Fruit fly (Drosophila melanogaster) whole organism, prepupa: Measurements from ENCODE around the gene Fum2.

Source experiments
- CG10631 ChIP-seq: fragments of 200-800 bp; sonication (Bioruptor generic); optimal IDR thresholded peaks from 2 replicates; lab custom pipeline; 2016; ENCODE audit warnings: missing biosample characterization, missing genetic modification characterization
- CG11762 ChIP-seq: fragments of 200-800 bp; sonication (Bioruptor generic); optimal IDR thresholded peaks from 3 replicates; lab custom pipeline; 2016; ENCODE audit warnings: missing biosample characterization, missing genetic modification characterization; ENCODE audit not compliant: insufficient read depth
- CG11902 ChIP-seq: fragments of 200-800 bp; sonication (Bioruptor generic); optimal IDR thresholded peaks from 3 replicates; lab custom pipeline; 2016; ENCODE audit warnings: missing biosample characterization, missing genetic modification characterization
- CG15336 ChIP-seq: fragments of 200-800 bp; sonication (Bioruptor generic); IDR thresholded peaks from 2 replicates; pipeline ENCODE4 v1.3.6; 2022; ENCODE audit warnings: missing biosample characterization, missing genetic modification characterization
- CG1621 ChIP-seq: fragments of 200-800 bp; sonication (Bioruptor generic); optimal IDR thresholded peaks from 3 replicates; lab custom pipeline; 2018; ENCODE audit warnings: missing biosample characterization, mild to moderate bottlenecking, missing genetic modification characterization
- CG4318 ChIP-seq: fragments of 200-800 bp; sonication (Bioruptor generic); optimal IDR thresholded peaks from 3 replicates; lab custom pipeline; 2017; ENCODE audit warnings: missing biosample characterization, mild to moderate bottlenecking, missing genetic modification characterization
- CG6163 ChIP-seq: fragments of 200-800 bp; sonication (Bioruptor generic); IDR thresholded peaks from 3 replicates; pipeline ENCODE4 v1.3.6; 2022; ENCODE audit warnings: missing biosample characterization, missing genetic modification characterization
- CG6276 ChIP-seq: fragments of 200-800 bp; sonication (Bioruptor generic); optimal IDR thresholded peaks from 2 replicates; lab custom pipeline; 2017; ENCODE audit warnings: missing biosample characterization, mild to moderate bottlenecking, missing genetic modification characterization
- CG8319 ChIP-seq: fragments of 200-800 bp; sonication (Bioruptor generic); optimal IDR thresholded peaks from 3 replicates; lab custom pipeline; 2016; ENCODE audit warnings: missing biosample characterization, missing genetic modification characterization
- Eip78C ChIP-seq: fragments of 200-800 bp; sonication (Bioruptor generic); peaks from one replicate; lab custom pipeline; 2016; ENCODE audit warnings: missing biosample characterization, missing genetic modification characterization
- Eip93F ChIP-seq: fragments of 200-800 bp; sonication (Bioruptor generic); optimal IDR thresholded peaks from 2 replicates; lab custom pipeline; 2016; ENCODE audit warnings: missing biosample characterization, mild to moderate bottlenecking, missing genetic modification characterization
- Gug ChIP-seq: fragments of 200-800 bp; sonication (Bioruptor generic); IDR thresholded peaks from 2 replicates; pipeline ENCODE4 v1.3.6; 2022; ENCODE audit warnings: missing biosample characterization, missing genetic modification characterization
- Hr38 ChIP-seq: sonication (Bioruptor generic); optimal IDR thresholded peaks from 2 replicates; lab custom pipeline; 2016; ENCODE audit warnings: missing biosample characterization, missing genetic modification characterization
- Hr39 ChIP-seq: fragments of 200-800 bp; sonication (Bioruptor generic); optimal IDR thresholded peaks from 2 replicates; lab custom pipeline; 2016; ENCODE audit warnings: missing biosample characterization, missing genetic modification characterization
- Lpt ChIP-seq: fragments of 200-800 bp; sonication (Bioruptor generic); optimal IDR thresholded peaks from 3 replicates; lab custom pipeline; 2016; ENCODE audit warnings: missing biosample characterization, missing genetic modification characterization
- Met ChIP-seq: fragments of 200-800 bp; sonication (Bioruptor generic); optimal IDR thresholded peaks from 3 replicates; lab custom pipeline; 2016; ENCODE audit warnings: missing biosample characterization, missing genetic modification characterization
- OdsH ChIP-seq: fragments of 200-800 bp; sonication (Bioruptor generic); optimal IDR thresholded peaks from 3 replicates; lab custom pipeline; 2016; ENCODE audit warnings: missing biosample characterization, missing genetic modification characterization
- Smox ChIP-seq: fragments of 200-800 bp; sonication (Bioruptor generic); optimal IDR thresholded peaks from 3 replicates; lab custom pipeline; 2016; ENCODE audit warnings: missing biosample characterization, missing genetic modification characterization
- Sox14 ChIP-seq: fragments of 200-800 bp; sonication (Bioruptor generic); optimal IDR thresholded peaks from 3 replicates; lab custom pipeline; 2016; ENCODE audit warnings: missing biosample characterization, missing genetic modification characterization
- Sox15 ChIP-seq: fragments of 200-800 bp; sonication (Bioruptor generic); optimal IDR thresholded peaks from 3 replicates; lab custom pipeline; 2016; ENCODE audit warnings: missing biosample characterization, missing genetic modification characterization
- achi ChIP-seq: fragments of 200-800 bp; sonication (Bioruptor generic); optimal IDR thresholded peaks from 3 replicates; lab custom pipeline; 2016; ENCODE audit warnings: missing biosample characterization, missing genetic modification characterization
- acj6 ChIP-seq: fragments of 200-800 bp; sonication (Bioruptor generic); optimal IDR thresholded peaks from 3 replicates; lab custom pipeline; 2016; ENCODE audit warnings: missing biosample characterization, missing genetic modification characterization
- dac ChIP-seq: fragments of 200-800 bp; sonication (Bioruptor generic); optimal IDR thresholded peaks from 2 replicates; lab custom pipeline; 2017; ENCODE audit warnings: missing biosample characterization, mild to moderate bottlenecking, missing genetic modification characterization
- dsx ChIP-seq: fragments of 200-800 bp; optimal IDR thresholded peaks from 3 replicates; lab custom pipeline; 2019; ENCODE audit warnings: missing biosample characterization, mild to moderate bottlenecking, missing genetic modification characterization, moderate library complexity; ENCODE audit not compliant: poor library complexity, severe bottlenecking
- esn ChIP-seq: fragments of 200-800 bp; sonication (Bioruptor generic); optimal IDR thresholded peaks from 2 replicates; lab custom pipeline; 2016; ENCODE audit warnings: missing biosample characterization, mild to moderate bottlenecking, missing genetic modification characterization, moderate library complexity
- fd59A ChIP-seq: fragments of 200-800 bp; sonication (Bioruptor generic); optimal IDR thresholded peaks from 2 replicates; lab custom pipeline; 2017; ENCODE audit warnings: missing biosample characterization, mild to moderate bottlenecking, missing genetic modification characterization, missing genetic modification reagents
- fd85E ChIP-seq: fragments of 200-800 bp; sonication (Bioruptor generic); optimal IDR thresholded peaks from 3 replicates; lab custom pipeline; 2016; ENCODE audit warnings: missing biosample characterization, missing genetic modification characterization
- fkh ChIP-seq: fragments of 200-800 bp; sonication (Bioruptor generic); optimal IDR thresholded peaks from 3 replicates; lab custom pipeline; 2017; ENCODE audit warnings: missing biosample characterization, mild to moderate bottlenecking, missing genetic modification characterization, moderate library complexity
- lz ChIP-seq: fragments of 200-800 bp; sonication (Bioruptor generic); optimal IDR thresholded peaks from 3 replicates; lab custom pipeline; 2016; ENCODE audit warnings: missing biosample characterization, missing genetic modification characterization
- net ChIP-seq: fragments of 200-800 bp; sonication (Bioruptor generic); optimal IDR thresholded peaks from 3 replicates; lab custom pipeline; 2016; ENCODE audit warnings: missing biosample characterization, missing genetic modification characterization
- pdm3 ChIP-seq: fragments of 200-800 bp; sonication (Bioruptor generic); optimal IDR thresholded peaks from 3 replicates; lab custom pipeline; 2016; ENCODE audit warnings: missing biosample characterization, missing genetic modification characterization
- salr ChIP-seq, 2 experiments: fragments of 200-800 bp; sonication (Bioruptor generic); optimal IDR thresholded peaks; 3 replicates each; lab custom pipeline; 2016 to 2018; ENCODE audit warnings: missing biosample characterization in 2 of 2, missing genetic modification characterization in 2 of 2, mild to moderate bottlenecking in 1 of 2
- svp ChIP-seq: fragments of 200-800 bp; sonication (Bioruptor generic); peaks from one replicate; lab custom pipeline; 2016; ENCODE audit warnings: missing biosample characterization, missing genetic modification characterization
- topi ChIP-seq: fragments of 200-800 bp; sonication (Bioruptor generic); optimal IDR thresholded peaks from 3 replicates; lab custom pipeline; 2016; ENCODE audit warnings: missing biosample characterization, missing genetic modification characterization
- vri ChIP-seq: fragments of 200-800 bp; sonication (Bioruptor generic); optimal IDR thresholded peaks from 3 replicates; lab custom pipeline; 2016; ENCODE audit warnings: missing biosample characterization, mild to moderate bottlenecking, missing genetic modification characterization

Gene Fum2

DNA sequence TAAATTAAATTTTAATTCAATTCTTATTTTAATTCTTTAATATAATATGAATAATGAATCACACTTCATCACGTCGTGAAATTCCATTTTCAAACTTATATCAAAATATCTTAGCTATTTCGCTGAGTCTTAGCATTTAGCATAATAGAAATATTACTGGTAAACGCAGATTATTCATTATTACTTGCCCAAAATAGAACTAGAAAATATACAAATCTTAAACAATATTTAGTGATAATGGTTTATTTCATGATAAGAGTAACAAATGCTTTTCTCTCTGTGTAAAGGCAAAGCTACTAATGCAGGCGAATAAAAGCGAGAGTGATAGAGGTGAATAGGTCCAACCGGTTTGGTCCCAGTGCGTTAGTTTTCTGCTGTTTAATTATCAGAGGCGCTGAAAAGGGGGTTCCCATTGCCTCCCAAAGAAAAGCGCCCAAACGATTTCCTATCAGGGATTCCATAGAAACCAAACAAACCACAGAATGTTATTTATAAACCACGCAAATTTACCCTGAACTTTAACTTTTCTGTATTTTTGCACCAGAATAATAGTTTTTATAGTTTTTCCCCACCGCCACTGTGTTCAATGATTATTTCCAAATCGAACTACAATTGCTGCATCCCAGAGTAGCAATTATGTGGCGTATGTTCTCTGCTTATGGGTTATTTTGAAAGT, 18.6 kb upstream of the Fum2 start (continued):
- peak; percentile 15 for TF ChIP-seq dac (GFP tag; lab: Kevin White, UChicago)
- peak; percentile 67 for TF ChIP-seq CG6276 (GFP tag; lab: Kevin White, UChicago)
- peak; percentile 20 for TF ChIP-seq pdm3 (GFP tag; lab: Kevin White, UChicago)
- peak; percentile 7 for TF ChIP-seq net (GFP tag; lab: Kevin White, UChicago)
- TF ChIP-seq svp (GFP tag; lab: Kevin White, UChicago): no peak
- TF ChIP-seq acj6 (GFP tag; lab: Kevin White, UChicago): no peak
- TF ChIP-seq Gug (GFP tag; lab: Robert Waterston, UW): no peak; the same call in 1 of the 2 replicates
- no peak for TF ChIP-seq Sox14 (GFP tag; lab: Kevin White, UChicago)
- TF ChIP-seq vri (GFP tag; lab: Kevin White, UChicago): no peak
- TF ChIP-seq Sox15 (GFP tag; lab: Kevin White, UChicago): no peak
- no peak for TF ChIP-seq CG8319
- TF ChIP-seq CG11762 (GFP tag; lab: Kevin White, UChicago): no peak
- TF ChIP-seq CG10631 (GFP tag; lab: Kevin White, UChicago): no peak
- TF ChIP-seq esn (GFP tag; lab: Kevin White, UChicago): no peak
- TF ChIP-seq dsx (GFP tag; lab: Kevin White, UChicago): no peak
- no peak for TF ChIP-seq Lpt
- TF ChIP-seq CG6163 (GFP tag; lab: Robert Waterston, UW): peak; percentile 41; the same call in 1 of the 3 replicates

DNA sequence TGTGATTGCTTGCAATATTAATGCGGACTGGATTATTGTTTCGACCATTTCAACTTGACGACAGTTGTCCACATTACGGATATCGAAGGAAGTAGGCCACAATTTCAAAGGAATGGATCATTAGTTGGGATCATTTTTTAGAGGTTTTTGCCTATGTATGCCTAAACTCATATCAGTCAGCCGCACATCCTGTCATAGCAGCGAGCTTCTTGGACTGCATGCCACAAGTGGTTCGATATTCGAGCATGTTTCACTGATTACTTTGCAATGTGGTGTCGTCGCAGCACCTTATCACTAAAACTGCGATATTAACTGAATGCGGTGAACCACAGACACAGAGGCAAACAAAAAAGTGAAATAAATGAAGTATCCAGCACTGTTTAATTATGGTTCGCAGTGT, 17.6 kb upstream of the Fum2 start:
- TF ChIP-seq fd59A (GFP tag; lab: Kevin White, UChicago): no peak
- no peak for TF ChIP-seq acj6 (GFP tag; lab: Kevin White, UChicago)
- no peak for TF ChIP-seq lz (GFP tag; lab: Kevin White, UChicago)
- no peak for TF ChIP-seq vri (GFP tag; lab: Kevin White, UChicago)
- no peak for TF ChIP-seq CG1621 (tag; lab: Kevin White, UChicago)
- TF ChIP-seq achi (GFP tag; lab: Kevin White, UChicago): no peak
- TF ChIP-seq CG11902 (GFP tag; lab: Kevin White, UChicago): no peak
- TF ChIP-seq Hr39 (GFP tag; lab: Kevin White, UChicago): no peak
- no peak for TF ChIP-seq Eip93F (GFP tag; lab: Kevin White, UChicago)
- TF ChIP-seq Hr38 (GFP tag; lab: Kevin White, UChicago): no peak
- TF ChIP-seq CG11762 (GFP tag; lab: Kevin White, UChicago): no peak
- no peak for TF ChIP-seq Gug (GFP tag; lab: Robert Waterston, UW)
- TF ChIP-seq esn (GFP tag; lab: Kevin White, UChicago): no peak
- no peak for TF ChIP-seq CG4318 (GFP tag; lab: Kevin White, UChicago)
- no peak for TF ChIP-seq salr (GFP tag; optimal IDR thresholded peaks at IDR 0.05; lab: Kevin White, UChicago)
- TF ChIP-seq CG15336 (GFP tag; lab: Robert Waterston, UW): no peak
- TF ChIP-seq fd85E (GFP tag; lab: Kevin White, UChicago): no peak
- no peak for TF ChIP-seq Eip78C
- no peak for TF ChIP-seq Smox

DNA sequence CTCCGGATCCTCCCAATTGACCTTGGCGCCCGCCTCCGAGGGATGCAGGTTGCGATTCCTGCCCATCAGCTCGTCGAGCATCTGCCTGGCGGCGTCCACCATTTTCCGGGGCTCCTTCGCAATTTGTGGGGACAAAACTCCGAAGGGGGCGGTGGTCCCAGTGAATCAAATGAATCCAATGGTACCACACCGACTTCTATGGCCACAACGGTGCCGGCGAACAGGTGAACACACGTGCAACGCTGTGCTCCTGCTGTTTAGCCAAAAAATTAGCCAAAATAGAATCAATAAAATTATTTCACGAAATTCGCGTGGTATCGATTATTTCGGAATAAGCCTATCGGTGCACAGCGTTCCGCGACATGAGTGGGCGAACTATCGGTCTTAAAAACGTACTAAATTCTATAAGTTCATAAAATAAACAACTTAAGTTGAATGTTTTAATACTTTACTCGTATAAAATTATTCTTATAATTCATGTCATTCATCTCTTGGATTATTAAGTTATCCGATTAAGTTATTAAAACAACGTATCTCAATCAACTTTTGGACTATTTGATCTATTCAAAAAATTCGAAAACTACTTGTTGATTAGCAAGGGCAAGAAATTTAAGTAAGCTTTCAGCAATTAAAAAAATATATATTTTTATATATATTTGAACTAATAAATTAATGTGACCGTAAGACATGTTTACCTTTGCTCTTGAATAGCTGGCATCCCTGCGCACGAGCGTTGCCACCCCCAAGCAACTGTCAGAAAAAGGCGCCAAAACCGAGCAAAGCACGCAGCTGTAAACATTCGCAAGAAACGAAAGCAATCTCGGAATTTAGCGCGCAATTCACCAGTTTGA, 7.7 kb upstream of the Fum2 start, which contains the start of the genes CG3198 and Mcm6:
TSS of gene CG3198 (minus strand) at position 337 of the 851 bp plus-strand sequence.
TSS of gene Mcm6 (plus strand) at position 751 of the 851 bp plus-strand sequence.
- TF ChIP-seq Met: no peak
- peak; percentile 76 for TF ChIP-seq fkh (GFP tag; lab: Kevin White, UChicago)
- no peak for TF ChIP-seq CG11762 (GFP tag; lab: Kevin White, UChicago)
- peak; percentile 98 for TF ChIP-seq achi (GFP tag; lab: Kevin White, UChicago)
- TF ChIP-seq OdsH (GFP tag; lab: Kevin White, UChicago): no peak
- no peak for TF ChIP-seq topi (GFP tag; lab: Kevin White, UChicago)
